Worm (Caenorhabditis elegans) whole organism, late embryonic: ENCODE results near the gene mdt-21.

Experiments used
- F13H6.1 ChIP-seq: sonication (generic microtip); optimal IDR thresholded peaks from 2 replicates; lab custom pipeline; 2016; ENCODE audit warnings: missing genetic modification characterization, missing compliant biosample characterization
- K02D7.2 ChIP-seq: sonication (generic microtip); optimal IDR thresholded peaks from 2 replicates; lab custom pipeline; 2017; ENCODE audit warnings: mild to moderate bottlenecking, missing genetic modification characterization, missing compliant biosample characterization
- K09A11.1 ChIP-seq: sonication (generic microtip); optimal IDR thresholded peaks from 2 replicates; lab custom pipeline; 2017; ENCODE audit warnings: antibody characterized with exemption, mild to moderate bottlenecking, missing genetic modification characterization, missing compliant biosample characterization; ENCODE audit not compliant: insufficient read depth
- T23F11.4 ChIP-seq: fragments of 200-800 bp; sonication (Bioruptor generic); optimal IDR thresholded peaks from 2 replicates; lab custom pipeline; 2018; ENCODE audit warnings: mild to moderate bottlenecking, missing genetic modification characterization, missing compliant biosample characterization
- ceh-2 ChIP-seq: sonication (generic microtip); optimal IDR thresholded peaks from 2 replicates; lab custom pipeline; 2016; ENCODE audit warnings: missing genotype, missing genetic modification characterization, missing compliant biosample characterization
- ceh-22 ChIP-seq: sonication (generic microtip); optimal IDR thresholded peaks from 2 replicates; lab custom pipeline; 2017; ENCODE audit warnings: missing biosample characterization, missing genetic modification characterization
- ceh-24 ChIP-seq: sonication (generic microtip); optimal IDR thresholded peaks from 2 replicates; lab custom pipeline; 2016; ENCODE audit warnings: mild to moderate bottlenecking, missing genetic modification characterization, missing compliant biosample characterization
- ceh-31 ChIP-seq: sonication (generic microtip); optimal IDR thresholded peaks from 2 replicates; lab custom pipeline; 2016; ENCODE audit warnings: missing genetic modification characterization, missing compliant biosample characterization
- ceh-34 ChIP-seq: sonication (generic microtip); optimal IDR thresholded peaks from 2 replicates; lab custom pipeline; 2016; ENCODE audit warnings: mild to moderate bottlenecking, missing genetic modification characterization, missing compliant biosample characterization
- ceh-45 ChIP-seq: fragments of 200-800 bp; sonication (Bioruptor generic); IDR thresholded peaks from 2 replicates; pipeline ENCODE4 v1.3.6; 2022; ENCODE audit warnings: missing genetic modification reagents, missing genetic modification characterization, missing compliant biosample characterization
- che-1 ChIP-seq: sonication (generic microtip); optimal IDR thresholded peaks from 2 replicates; lab custom pipeline; 2016; ENCODE audit warnings: mild to moderate bottlenecking, missing genetic modification characterization, missing compliant biosample characterization
- elt-2 ChIP-seq: sonication (generic microtip); optimal IDR thresholded peaks from 2 replicates; lab custom pipeline; 2016; ENCODE audit warnings: missing genetic modification reagents, missing genetic modification characterization, missing compliant biosample characterization
- ets-4 ChIP-seq: sonication (generic microtip); optimal IDR thresholded peaks from 2 replicates; lab custom pipeline; 2016; ENCODE audit warnings: missing genetic modification characterization, missing compliant biosample characterization
- eyg-1 ChIP-seq: sonication (generic microtip); optimal IDR thresholded peaks from 2 replicates; lab custom pipeline; 2016; ENCODE audit warnings: missing genotype, missing genetic modification characterization, missing compliant biosample characterization
- gmeb-2 ChIP-seq: sonication (generic microtip); optimal IDR thresholded peaks from 2 replicates; lab custom pipeline; 2016; ENCODE audit warnings: missing genetic modification characterization, inconsistent platforms, missing compliant biosample characterization
- hlh-13 ChIP-seq: fragments of 200-800 bp; sonication (Bioruptor generic); optimal IDR thresholded peaks from 2 replicates; lab custom pipeline; 2018; ENCODE audit warnings: mild to moderate bottlenecking, missing genetic modification characterization, missing compliant biosample characterization
- hlh-30 ChIP-seq: sonication (generic microtip); optimal IDR thresholded peaks from 2 replicates; lab custom pipeline; 2017; ENCODE audit warnings: antibody characterized with exemption, missing genetic modification characterization, missing compliant biosample characterization; ENCODE audit not compliant: insufficient read depth
- hlh-6 ChIP-seq: sonication (generic microtip); optimal IDR thresholded peaks from 2 replicates; lab custom pipeline; 2016; ENCODE audit warnings: missing genotype, missing genetic modification characterization, missing compliant biosample characterization
- lim-6 ChIP-seq: sonication (generic microtip); optimal IDR thresholded peaks from 2 replicates; lab custom pipeline; 2016; ENCODE audit warnings: missing genetic modification characterization, missing compliant biosample characterization
- mec-3 ChIP-seq: sonication (generic microtip); optimal IDR thresholded peaks from 2 replicates; lab custom pipeline; 2016; ENCODE audit warnings: borderline replicate concordance, missing genetic modification characterization, missing compliant biosample characterization
- nfya-1 ChIP-seq: sonication (generic microtip); optimal IDR thresholded peaks from 2 replicates; lab custom pipeline; 2017; ENCODE audit warnings: missing genetic modification characterization, mild to moderate bottlenecking, missing compliant biosample characterization, antibody characterized with exemption, moderate library complexity
- npax-4 ChIP-seq: sonication (generic microtip); optimal IDR thresholded peaks from 2 replicates; lab custom pipeline; 2016; ENCODE audit warnings: missing genetic modification characterization, missing compliant biosample characterization
- odd-2 ChIP-seq: sonication (generic microtip); optimal IDR thresholded peaks from 2 replicates; lab custom pipeline; 2017; ENCODE audit warnings: antibody characterized with exemption, mild to moderate bottlenecking, missing genetic modification characterization, missing compliant biosample characterization
- pat-9 ChIP-seq: fragments of 200-800 bp; sonication (Bioruptor generic); optimal IDR thresholded peaks from 2 replicates; lab custom pipeline; 2018; ENCODE audit warnings: mild to moderate bottlenecking, missing genetic modification characterization, moderate library complexity, missing compliant biosample characterization
- pha-2 ChIP-seq: sonication (generic microtip); optimal IDR thresholded peaks from 2 replicates; lab custom pipeline; 2017; ENCODE audit warnings: mild to moderate bottlenecking, missing genetic modification characterization, missing compliant biosample characterization
- pha-4 ChIP-seq: fragments of 150-350 bp; optimal IDR thresholded peaks from 2 replicates; lab custom pipeline; 2018; ENCODE audit warnings: missing biosample characterization, missing genetic modification reagents, missing genetic modification characterization
- pqm-1 ChIP-seq: sonication (generic microtip); optimal IDR thresholded peaks from 2 replicates; lab custom pipeline; 2016; ENCODE audit warnings: missing genetic modification characterization, missing compliant biosample characterization
- pros-1 ChIP-seq: fragments of 150-350 bp; optimal IDR thresholded peaks from 2 replicates; lab custom pipeline; 2014; ENCODE audit warnings: missing biosample characterization, missing genetic modification reagents, missing genetic modification characterization
- ref-2 ChIP-seq: sonication (generic microtip); optimal IDR thresholded peaks from 2 replicates; lab custom pipeline; 2016; ENCODE audit warnings: missing genetic modification characterization, missing compliant biosample characterization
- rnt-1 ChIP-seq: sonication (generic microtip); optimal IDR thresholded peaks from 2 replicates; lab custom pipeline; 2016; ENCODE audit warnings: missing genetic modification characterization, missing compliant biosample characterization
- sdc-2 ChIP-seq: sonication (generic microtip); optimal IDR thresholded peaks from 2 replicates; lab custom pipeline; 2016; ENCODE audit warnings: missing genotype, missing genetic modification characterization, missing compliant biosample characterization
- tbx-2 ChIP-seq: sonication (generic microtip); optimal IDR thresholded peaks from 2 replicates; lab custom pipeline; 2016; ENCODE audit warnings: missing genetic modification characterization, missing compliant biosample characterization
- unc-3 ChIP-seq, 2 experiments: fragments of 200-800 bp in 1 of 2; sonication (Bioruptor generic) in 1 of 2; sonication (generic microtip) in 1 of 2; conservative IDR thresholded peaks in 1 of 2; optimal IDR thresholded peaks in 1 of 2; 2 replicates each; pipeline versions ENCODE4 v1.3.6 to Lab custom; 2016 to 2022; ENCODE audit warnings: missing compliant biosample characterization in 2 of 2, missing genetic modification characterization in 2 of 2, missing genetic modification reagents in 1 of 2
- unc-42 ChIP-seq: sonication (generic microtip); optimal IDR thresholded peaks from 2 replicates; lab custom pipeline; 2016; ENCODE audit warnings: missing genotype, missing genetic modification characterization, missing compliant biosample characterization
- unc-55 ChIP-seq: sonication (generic microtip); optimal IDR thresholded peaks from 2 replicates; lab custom pipeline; 2017; ENCODE audit warnings: missing biosample characterization, missing genetic modification reagents, missing genetic modification characterization
- unc-86 ChIP-seq: sonication (generic microtip); optimal IDR thresholded peaks from 2 replicates; lab custom pipeline; 2016; ENCODE audit warnings: missing genetic modification characterization, missing compliant biosample characterization
- zip-5 ChIP-seq: sonication (generic microtip); optimal IDR thresholded peaks from 2 replicates; lab custom pipeline; 2016; ENCODE audit warnings: missing genetic modification characterization, missing compliant biosample characterization
- ztf-16 ChIP-seq: sonication (generic microtip); optimal IDR thresholded peaks from 2 replicates; lab custom pipeline; 2017; ENCODE audit warnings: missing genetic modification characterization, missing compliant biosample characterization

Gene mdt-21

ce11 chrIII:11823260-11823659 is 45.8 kb downstream of the mdt-21 start, which contains the start of gene C18D11.3 (continued):
- TF ChIP-seq odd-2 (tag; lab: Kevin White, UChicago) (no peak), unc-42 (tag; lab: Kevin White, UChicago) (peak; percentile 15), ceh-24 (tag; lab: Kevin White, UChicago) (no peak), pha-4 (tag; lab: Kevin White, UChicago) (no peak), gmeb-2 (tag; lab: Kevin White, UChicago) (no peak), eyg-1 (tag; lab: Kevin White, UChicago) (no peak), rnt-1 (tag; lab: Kevin White, UChicago) (no peak), hlh-30 (tag; lab: Kevin White, UChicago) (peak; percentile 95), T23F11.4 (GFP tag; lab: Kevin White, UChicago) (no peak), ets-4 (tag; lab: Kevin White, UChicago) (no peak), ref-2 (no peak), pha-2 (tag; lab: Kevin White, UChicago) (no peak), hlh-6 (tag; lab: Kevin White, UChicago) (no peak), ztf-16 (no peak), che-1 (tag; lab: Kevin White, UChicago) (no peak), tbx-2 (tag; lab: Kevin White, UChicago) (peak; percentile 77), ceh-2 (tag; lab: Kevin White, UChicago) (no peak), pros-1 (tag; lab: Kevin White, UChicago) (no peak), pqm-1 (tag; lab: Kevin White, UChicago) (no peak)

- no peak for TF ChIP-seq pros-1 (tag; lab: Kevin White, UChicago)
- TF ChIP-seq ets-4 (tag; lab: Kevin White, UChicago), result no peak
- TF ChIP-seq ceh-31, result no peak
- no peak for TF ChIP-seq unc-55 (GFP tag; lab: Kevin White, UChicago)
- no peak for TF ChIP-seq K09A11.1 (tag; lab: Kevin White, UChicago)
- TF ChIP-seq hlh-30 (tag; lab: Kevin White, UChicago), result no peak
- TF ChIP-seq sdc-2, result no peak
- no peak for TF ChIP-seq K02D7.2 (tag; lab: Kevin White, UChicago)
- TF ChIP-seq ztf-16, result no peak
- no peak for TF ChIP-seq elt-2 (tag; lab: Kevin White, UChicago)
- TF ChIP-seq zip-5 (tag; lab: Kevin White, UChicago), result no peak
- TF ChIP-seq ceh-34 (tag; lab: Kevin White, UChicago), result no peak
- TF ChIP-seq unc-42 (tag; lab: Kevin White, UChicago), result no peak
- TF ChIP-seq lim-6, result no peak
- no peak for TF ChIP-seq pat-9 (tag; lab: Kevin White, UChicago)
- TF ChIP-seq unc-3 (GFP tag; conservative IDR thresholded peaks at IDR 0.05; lab: Robert Waterston, UW), result no peak
- no peak for TF ChIP-seq unc-3 (tag; optimal IDR thresholded peaks at IDR 0.05; lab: Kevin White, UChicago)
- TF ChIP-seq ceh-45 (GFP tag; lab: Robert Waterston, UW), result no peak
- TF ChIP-seq ceh-22 (tag; lab: Kevin White, UChicago), result no peak
- TF ChIP-seq tbx-2 (tag; lab: Kevin White, UChicago), result no peak
- TF ChIP-seq che-1 (tag; lab: Kevin White, UChicago), result no peak
- TF ChIP-seq, all 69 proteins: peak for 0
Measured at ce11 chrIII:11824088-11824487, 46.7 kb downstream of the mdt-21 start.

DNA sequence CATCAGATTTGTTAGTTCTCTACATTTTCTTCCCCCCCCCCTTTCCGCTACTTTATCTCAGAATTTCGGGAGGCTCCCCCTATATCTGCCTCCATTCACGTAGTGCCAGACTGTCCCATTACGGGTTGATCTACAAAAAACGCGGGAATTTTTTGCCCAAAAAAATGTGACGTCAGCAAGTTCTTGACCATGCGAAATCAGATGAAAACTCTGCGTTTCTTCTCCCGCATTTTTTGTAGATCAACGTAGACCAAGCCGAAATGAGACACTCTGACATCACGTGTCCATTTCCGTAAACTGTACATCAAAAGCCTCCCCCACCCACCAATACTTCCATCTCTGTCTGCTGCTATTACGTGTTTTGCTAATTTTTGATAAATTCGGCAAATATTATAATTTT is 47.2 kb downstream of the mdt-21 start:
- TF ChIP-seq ceh-31 (no peak), unc-86 (tag; lab: Kevin White, UChicago) (no peak), hlh-13 (GFP tag; lab: Kevin White, UChicago) (no peak), nfya-1 (tag; lab: Kevin White, UChicago) (no peak), ztf-16 (no peak), npax-4 (tag; lab: Kevin White, UChicago) (no peak), odd-2 (tag; lab: Kevin White, UChicago) (no peak), K09A11.1 (tag; lab: Kevin White, UChicago) (no peak), unc-3 (GFP tag; conservative IDR thresholded peaks at IDR 0.05; lab: Robert Waterston, UW) (no peak), unc-3 (tag; optimal IDR thresholded peaks at IDR 0.05; lab: Kevin White, UChicago) (no peak), F13H6.1 (tag; lab: Kevin White, UChicago) (no peak), unc-55 (GFP tag; lab: Kevin White, UChicago) (no peak), ceh-45 (GFP tag; lab: Robert Waterston, UW) (no peak), zip-5 (tag; lab: Kevin White, UChicago) (no peak), mec-3 (tag; lab: Kevin White, UChicago) (no peak), lim-6 (no peak), pros-1 (tag; lab: Kevin White, UChicago) (no peak)
